Worm (Caenorhabditis elegans): ENCODE data around the gene nspc-20.

Gene nspc-20

ce11 chrX:14561416-14561973 is 31.5 kb upstream of the nspc-20 start:
- TF ChIP-seq ztf-29 (GFP tag; IDR thresholded peaks at IDR 0.05) (peak; percentile 52; the same call in 1 of the 2 replicates), tab-1 (GFP tag; IDR thresholded peaks at IDR 0.05) (no peak), cog-1 (tag; optimal IDR thresholded peaks at IDR 0.05) (no peak), med-1 (GFP tag; optimal IDR thresholded peaks at IDR 0.05; ENCODE audit: insufficient read depth) (no peak)

ce11 chrX:14560297-14560680 is 30.3 kb upstream of the nspc-20 start:
- TF ChIP-seq cog-1 (tag; optimal IDR thresholded peaks at IDR 0.05) (peak; percentile 96), ztf-23 (GFP tag; IDR thresholded peaks at IDR 0.05) (no peak), ztf-29 (GFP tag; IDR thresholded peaks at IDR 0.05) (no peak)

ce11 chrX:14559519-14560296 is 29.7 kb upstream of the nspc-20 start:
- TF ChIP-seq cog-1 (tag; optimal IDR thresholded peaks at IDR 0.05) = no peak
- no peak for TF ChIP-seq T22C8.4 (GFP tag; IDR thresholded peaks at IDR 0.05)
- no peak for TF ChIP-seq tab-1 (GFP tag; IDR thresholded peaks at IDR 0.05)
- no peak for TF ChIP-seq ztf-23 (GFP tag; IDR thresholded peaks at IDR 0.05)
- 0 out of 2 replicates have a peak, but pooled peaks have one; percentile 10 for TF ChIP-seq flt-1 (GFP tag; IDR thresholded peaks at IDR 0.05)

ce11 chrX:14559084-14559483 is 29.1 kb upstream of the nspc-20 start:
- TF ChIP-seq ref-1 (GFP tag; conservative IDR thresholded peaks at IDR 0.05) (no peak), klf-2 (GFP tag; conservative IDR thresholded peaks at IDR 0.05) (no peak), flt-1 (GFP tag; IDR thresholded peaks at IDR 0.05) (no peak), med-1 (GFP tag; optimal IDR thresholded peaks at IDR 0.05; ENCODE audit: insufficient read depth) (no peak), tab-1 (GFP tag; IDR thresholded peaks at IDR 0.05) (no peak), cog-1 (tag; optimal IDR thresholded peaks at IDR 0.05) (no peak)

ce11 chrX:14557936-14558554 is 28.0 kb upstream of the nspc-20 start, which contains the start of gene nhr-3:
nhr-3 (plus strand) TSS chrX:14558504.
- no peak for TF ChIP-seq klf-2 (GFP tag; conservative IDR thresholded peaks at IDR 0.05)
- TF ChIP-seq cog-1 (tag; optimal IDR thresholded peaks at IDR 0.05) = no peak
- no peak for TF ChIP-seq ztf-29 (GFP tag; IDR thresholded peaks at IDR 0.05)
- TF ChIP-seq T22C8.4 (GFP tag; IDR thresholded peaks at IDR 0.05) = no peak
- TF ChIP-seq tab-1 (GFP tag; IDR thresholded peaks at IDR 0.05) = no peak
- TF ChIP-seq med-1 (GFP tag; optimal IDR thresholded peaks at IDR 0.05; ENCODE audit: insufficient read depth) = no peak
- no peak for TF ChIP-seq ref-1 (GFP tag; conservative IDR thresholded peaks at IDR 0.05)
- no peak for TF ChIP-seq ztf-23 (GFP tag; IDR thresholded peaks at IDR 0.05)
- no peak for TF ChIP-seq flt-1 (GFP tag; IDR thresholded peaks at IDR 0.05)

ce11 chrX:14557352-14557935 is 27.4 kb upstream of the nspc-20 start:
- TF ChIP-seq med-1 (GFP tag; optimal IDR thresholded peaks at IDR 0.05; ENCODE audit: insufficient read depth) (no peak), tab-1 (GFP tag; IDR thresholded peaks at IDR 0.05) (no peak), flt-1 (GFP tag; IDR thresholded peaks at IDR 0.05) (no peak), ztf-29 (GFP tag; IDR thresholded peaks at IDR 0.05) (no peak), klf-2 (GFP tag; conservative IDR thresholded peaks at IDR 0.05) (no peak), ztf-23 (GFP tag; IDR thresholded peaks at IDR 0.05) (no peak), ref-1 (GFP tag; conservative IDR thresholded peaks at IDR 0.05) (no peak), cog-1 (tag; optimal IDR thresholded peaks at IDR 0.05) (no peak), T22C8.4 (GFP tag; IDR thresholded peaks at IDR 0.05) (no peak)

ce11 chrX:14556403-14556802 is 26.4 kb upstream of the nspc-20 start:
- TF ChIP-seq T22C8.4 (GFP tag; IDR thresholded peaks at IDR 0.05) = no peak
- no peak for TF ChIP-seq flt-1 (GFP tag; IDR thresholded peaks at IDR 0.05)
- TF ChIP-seq med-1 (GFP tag; optimal IDR thresholded peaks at IDR 0.05; ENCODE audit: insufficient read depth) = no peak
- TF ChIP-seq tab-1 (GFP tag; IDR thresholded peaks at IDR 0.05) = no peak
- no peak for TF ChIP-seq ztf-29 (GFP tag; IDR thresholded peaks at IDR 0.05)
- no peak for TF ChIP-seq cog-1 (tag; optimal IDR thresholded peaks at IDR 0.05)
- TF ChIP-seq ref-1 (GFP tag; conservative IDR thresholded peaks at IDR 0.05) = no peak
- TF ChIP-seq klf-2 (GFP tag; conservative IDR thresholded peaks at IDR 0.05) = no peak
- no peak for TF ChIP-seq ztf-23 (GFP tag; IDR thresholded peaks at IDR 0.05)

- no peak for TF ChIP-seq ztf-29 (GFP tag; IDR thresholded peaks at IDR 0.05)
- TF ChIP-seq ref-1 (GFP tag; conservative IDR thresholded peaks at IDR 0.05) = no peak
- no peak for TF ChIP-seq med-1 (GFP tag; optimal IDR thresholded peaks at IDR 0.05; ENCODE audit: insufficient read depth)
- TF ChIP-seq cog-1 (tag; optimal IDR thresholded peaks at IDR 0.05) = no peak
- TF ChIP-seq ztf-23 (GFP tag; IDR thresholded peaks at IDR 0.05) = no peak
- TF ChIP-seq tab-1 (GFP tag; IDR thresholded peaks at IDR 0.05) = no peak
- no peak for TF ChIP-seq klf-2 (GFP tag; conservative IDR thresholded peaks at IDR 0.05)
- TF ChIP-seq flt-1 (GFP tag; IDR thresholded peaks at IDR 0.05) = no peak
- TF ChIP-seq T22C8.4 (GFP tag; IDR thresholded peaks at IDR 0.05) = no peak
These were observed 19.7 kb upstream of the nspc-20 start, which contains the start of gene ram-5 for ce11 chrX:14549709-14550199. ram-5 (plus strand) TSS chrX:14550149.

- TF ChIP-seq ref-1 (GFP tag; conservative IDR thresholded peaks at IDR 0.05) = no peak
- no peak for TF ChIP-seq med-1 (GFP tag; optimal IDR thresholded peaks at IDR 0.05; ENCODE audit: insufficient read depth)
- no peak for TF ChIP-seq T22C8.4 (GFP tag; IDR thresholded peaks at IDR 0.05)
These were observed 15.5 kb upstream of the nspc-20 start, which contains the start of gene enri-2 for ce11 chrX:14545543-14545942. enri-2 (plus strand) TSS chrX:14545843.
